Fruit fly (Drosophila melanogaster) whole organism, adult: ENCODE results near the gene Cyp28c1.

Experiments used
- CG11617 ChIP-seq: fragments of 200-800 bp; sonication (Bioruptor generic); optimal IDR thresholded peaks from 2 replicates; lab custom pipeline; 2017; ENCODE audit warnings: mild to moderate bottlenecking, missing biosample characterization, missing genetic modification reagents, missing genetic modification characterization
- CG12768 ChIP-seq: fragments of 200-800 bp; sonication (Bioruptor generic); optimal IDR thresholded peaks from 2 replicates; lab custom pipeline; 2017; ENCODE audit warnings: missing biosample characterization, missing genetic modification characterization, mild to moderate bottlenecking, moderate library complexity, missing genetic modification reagents
- CG14711 ChIP-seq: fragments of 200-800 bp; sonication (Bioruptor generic); optimal IDR thresholded peaks from 2 replicates; lab custom pipeline; 2018; ENCODE audit warnings: missing biosample characterization, mild to moderate bottlenecking, missing genetic modification characterization, moderate library complexity
- CG1620 ChIP-seq: fragments of 200-800 bp; sonication (Bioruptor generic); optimal IDR thresholded peaks from 2 replicates; lab custom pipeline; 2016; ENCODE audit warnings: missing biosample characterization, missing genetic modification characterization
- CG33017 ChIP-seq: fragments of 200-800 bp; sonication (Bioruptor generic); optimal IDR thresholded peaks from 2 replicates; lab custom pipeline; 2018; ENCODE audit warnings: missing biosample characterization, mild to moderate bottlenecking, missing genetic modification characterization, moderate library complexity
- CG5204 ChIP-seq: fragments of 200-800 bp; sonication (Bioruptor generic); optimal IDR thresholded peaks from 2 replicates; lab custom pipeline; 2016; ENCODE audit warnings: missing biosample characterization, missing genetic modification characterization
- CG7045 ChIP-seq: fragments of 200-800 bp; sonication (Bioruptor generic); optimal IDR thresholded peaks from 2 replicates; lab custom pipeline; 2017; ENCODE audit warnings: missing biosample characterization, mild to moderate bottlenecking, missing genetic modification characterization
- CG7101 ChIP-seq: fragments of 200-800 bp; sonication (Bioruptor generic); optimal IDR thresholded peaks from 2 replicates; lab custom pipeline; 2018; ENCODE audit warnings: missing biosample characterization, mild to moderate bottlenecking, missing genetic modification characterization, moderate library complexity
- Clk ChIP-seq: fragments of 200-800 bp; sonication (Bioruptor generic); optimal IDR thresholded peaks from 2 replicates; lab custom pipeline; 2017; ENCODE audit warnings: missing biosample characterization, missing genetic modification characterization
- Crg-1 ChIP-seq: fragments of 200-800 bp; sonication (Bioruptor generic); optimal IDR thresholded peaks from 2 replicates; lab custom pipeline; 2016; ENCODE audit warnings: missing biosample characterization, missing genetic modification characterization
- Hr96 ChIP-seq: fragments of 200-800 bp; sonication (Bioruptor generic); optimal IDR thresholded peaks from 2 replicates; lab custom pipeline; 2016; ENCODE audit warnings: missing biosample characterization, missing genetic modification characterization
- Mnt ChIP-seq: fragments of 200-800 bp; sonication (Bioruptor generic); optimal IDR thresholded peaks from 2 replicates; lab custom pipeline; 2016; ENCODE audit warnings: missing biosample characterization, mild to moderate bottlenecking, missing genetic modification characterization
- bab1 ChIP-seq: fragments of 200-800 bp; sonication (Bioruptor generic); optimal IDR thresholded peaks from 3 replicates; lab custom pipeline; 2019; ENCODE audit warnings: missing biosample characterization, mild to moderate bottlenecking, missing genetic modification characterization, moderate library complexity
- cic ChIP-seq: fragments of 200-800 bp; sonication (Bioruptor generic); optimal IDR thresholded peaks from 2 replicates; lab custom pipeline; 2017; ENCODE audit warnings: missing biosample characterization, mild to moderate bottlenecking, missing genetic modification characterization, moderate library complexity
- cnc ChIP-seq, 2 experiments: fragments of >200 bp; optimal IDR thresholded peaks; 2 replicates each; lab custom pipeline; 2017
- kay ChIP-seq: fragments of 200-800 bp; sonication (Bioruptor generic); peaks from one replicate; lab custom pipeline; 2016; ENCODE audit warnings: missing biosample characterization, missing genetic modification characterization, borderline replicate concordance
- ovo ChIP-seq: fragments of 200-800 bp; sonication (Bioruptor generic); optimal IDR thresholded peaks from 2 replicates; lab custom pipeline; 2016; ENCODE audit warnings: missing biosample characterization, missing genetic modification characterization
- pad ChIP-seq: fragments of 200-800 bp; sonication (Bioruptor generic); optimal IDR thresholded peaks from 3 replicates; lab custom pipeline; 2017; ENCODE audit warnings: missing biosample characterization, missing genetic modification characterization, mild to moderate bottlenecking, moderate library complexity, missing genetic modification reagents
- tj ChIP-seq: fragments of 200-800 bp; sonication (Bioruptor generic); optimal IDR thresholded peaks from 3 replicates; lab custom pipeline; 2017; ENCODE audit warnings: missing biosample characterization, mild to moderate bottlenecking, missing genetic modification characterization, moderate library complexity
- toe ChIP-seq: fragments of 200-800 bp; sonication (Bioruptor generic); optimal IDR thresholded peaks from 2 replicates; lab custom pipeline; 2016; ENCODE audit warnings: missing biosample characterization, missing genetic modification characterization

Cyp28c1 gene

dm6 chrX:11882447-11882846 lies 43.0 kb downstream of the Cyp28c1 start:
- TF ChIP-seq cic (GFP tag; lab: Kevin White, UChicago) (no peak), pad (GFP tag; lab: Kevin White, UChicago) (no peak), CG11617 (GFP tag; lab: Kevin White, UChicago) (no peak), CG7101 (no peak), CG1620 (GFP tag; lab: Kevin White, UChicago) (no peak), tj (GFP tag; lab: Kevin White, UChicago) (no peak), Hr96 (GFP tag; lab: Kevin White, UChicago) (no peak), Crg-1 (GFP tag; lab: Kevin White, UChicago) (no peak), CG7045 (GFP tag; lab: Kevin White, UChicago) (no peak), bab1 (no peak), toe (GFP tag; lab: Kevin White, UChicago) (no peak), kay (GFP tag; lab: Kevin White, UChicago) (no peak), CG33017 (tag; lab: Kevin White, UChicago) (no peak), Clk (GFP tag; lab: Kevin White, UChicago) (no peak), ovo (GFP tag; lab: Kevin White, UChicago) (no peak), CG5204 (GFP tag; lab: Kevin White, UChicago) (no peak), cnc (optimal IDR thresholded peaks at IDR 0.05; lab: Kevin White, UChicago) (no peak), CG14711 (tag; lab: Kevin White, UChicago) (no peak), Mnt (no peak)

- TF ChIP-seq tj (GFP tag; lab: Kevin White, UChicago) (no peak), Crg-1 (GFP tag; lab: Kevin White, UChicago) (no peak), CG1620 (GFP tag; lab: Kevin White, UChicago) (no peak), CG12768 (GFP tag; lab: Kevin White, UChicago) (no peak), CG5204 (GFP tag; lab: Kevin White, UChicago) (no peak), CG7101 (no peak), bab1 (no peak), CG33017 (tag; lab: Kevin White, UChicago) (no peak), Mnt (no peak), Clk (GFP tag; lab: Kevin White, UChicago) (no peak), kay (GFP tag; lab: Kevin White, UChicago) (no peak), toe (GFP tag; lab: Kevin White, UChicago) (no peak), CG11617 (GFP tag; lab: Kevin White, UChicago) (no peak)
Measured at dm6 chrX:11884134-11884533, 44.7 kb downstream of the Cyp28c1 start.

- TF ChIP-seq tj (GFP tag; lab: Kevin White, UChicago) (no peak), Hr96 (GFP tag; lab: Kevin White, UChicago) (no peak), CG7045 (GFP tag; lab: Kevin White, UChicago) (no peak), CG12768 (GFP tag; lab: Kevin White, UChicago) (no peak), cic (GFP tag; lab: Kevin White, UChicago) (no peak), CG1620 (GFP tag; lab: Kevin White, UChicago) (no peak), CG7101 (no peak)
Measured at dm6 chrX:11885356-11885755, 45.9 kb downstream of the Cyp28c1 start.

dm6 chrX:11886976-11887375 lies 47.6 kb downstream of the Cyp28c1 start, which contains the start of the genes CG10353 and SelG:
TSS of gene CG10353 (minus strand) at chrX:11887162.
TSS of gene SelG (plus strand) at chrX:11887284.
- TF ChIP-seq ovo (GFP tag; lab: Kevin White, UChicago) (no peak), Mnt (peak; percentile 75), CG7045 (GFP tag; lab: Kevin White, UChicago) (no peak), CG11617 (GFP tag; lab: Kevin White, UChicago) (peak; percentile 41), CG1620 (GFP tag; lab: Kevin White, UChicago) (peak; percentile 78), CG7101 (peak; percentile 77), CG14711 (tag; lab: Kevin White, UChicago) (peak; percentile 55), cnc (optimal IDR thresholded peaks at IDR 0.05; lab: Kevin White, UChicago) (peak; percentile 31 to 84), pad (GFP tag; lab: Kevin White, UChicago) (peak; percentile 61), bab1 (peak; percentile 77), toe (GFP tag; lab: Kevin White, UChicago) (peak; percentile 36), Clk (GFP tag; lab: Kevin White, UChicago) (no peak), CG33017 (tag; lab: Kevin White, UChicago) (no peak), CG12768 (GFP tag; lab: Kevin White, UChicago) (peak; percentile 7), tj (GFP tag; lab: Kevin White, UChicago) (peak; percentile 39), Crg-1 (GFP tag; lab: Kevin White, UChicago) (peak; percentile 61), cic (GFP tag; lab: Kevin White, UChicago) (no peak)

- TF ChIP-seq ovo (GFP tag; lab: Kevin White, UChicago) (no peak), cnc (optimal IDR thresholded peaks at IDR 0.05; lab: Kevin White, UChicago) (peak in 1 of 2 experiments; percentile 39), CG7045 (GFP tag; lab: Kevin White, UChicago) (no peak), CG11617 (GFP tag; lab: Kevin White, UChicago) (no peak), tj (GFP tag; lab: Kevin White, UChicago) (no peak), CG7101 (peak; percentile 40), Clk (GFP tag; lab: Kevin White, UChicago) (no peak), Crg-1 (GFP tag; lab: Kevin White, UChicago) (peak; percentile 5), Mnt (peak; percentile 21), CG1620 (GFP tag; lab: Kevin White, UChicago) (no peak), CG12768 (GFP tag; lab: Kevin White, UChicago) (no peak), bab1 (peak; percentile 48), CG33017 (tag; lab: Kevin White, UChicago) (no peak), kay (GFP tag; lab: Kevin White, UChicago) (no peak), CG14711 (tag; lab: Kevin White, UChicago) (peak; percentile 39), toe (GFP tag; lab: Kevin White, UChicago) (no peak)
Measured at dm6 chrX:11888142-11888541, 48.7 kb downstream of the Cyp28c1 start, which contains the start of gene CG1840. TSS of gene CG1840 (plus strand) at chrX:11888352.
